Worm (Caenorhabditis elegans): ENCODE measurements around the gene sre-13.

DNA sequence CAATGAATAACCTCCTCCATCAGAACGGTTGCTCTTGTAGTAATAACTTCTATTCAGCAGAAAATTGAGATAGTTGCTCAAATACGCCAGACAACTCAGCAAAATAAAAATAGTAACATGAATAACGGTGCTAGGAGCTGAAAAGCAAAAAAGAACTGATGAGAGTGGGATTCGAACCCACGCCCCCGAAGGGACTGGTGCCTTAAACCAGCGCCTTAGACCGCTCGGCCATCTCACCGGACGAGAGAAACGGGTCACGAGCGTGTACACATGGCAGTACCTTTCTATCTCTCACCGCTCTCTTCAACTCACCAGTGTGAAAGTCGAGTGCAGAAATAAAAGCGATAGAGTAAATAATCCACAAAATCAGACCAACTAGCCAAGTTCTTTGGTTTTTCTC is 1.5 kb downstream of the sre-13 start:
- peak; percentile 39 for TF ChIP-seq fkh-8 (tag; optimal IDR thresholded peaks at IDR 0.05)
- no peak for TF ChIP-seq lsy-2 (tag; optimal IDR thresholded peaks at IDR 0.05)
- no peak for TF ChIP-seq ztf-4 (tag; optimal IDR thresholded peaks at IDR 0.05)
- TF ChIP-seq snpc-4 (tag; optimal IDR thresholded peaks at IDR 0.05), result peak; percentile 90
- no peak for TF ChIP-seq ama-1 (optimal IDR thresholded peaks at IDR 0.05)
- TF ChIP-seq ceh-82 (tag; optimal IDR thresholded peaks at IDR 0.05), result peak; percentile 12 to 60 (median 52)
- peak; percentile 39 for TF ChIP-seq nhr-90 (tag; optimal IDR thresholded peaks at IDR 0.05; ENCODE audit: poor library complexity)
- no peak for TF ChIP-seq lin-13 (GFP tag; optimal IDR thresholded peaks at IDR 0.05)
- TF ChIP-seq sup-37 (GFP tag; optimal IDR thresholded peaks at IDR 0.05), result no peak
- TF ChIP-seq nhr-84 (tag; optimal IDR thresholded peaks at IDR 0.05), result no peak
- peak; percentile 71 for TF ChIP-seq unc-130 (tag; optimal IDR thresholded peaks at IDR 0.05)
- TF ChIP-seq elt-3 (tag; optimal IDR thresholded peaks at IDR 0.05), result peak in 1 of 6 experiments; percentile 22

Measured in whole organism, L1 larva.